Fruit fly (Drosophila melanogaster): ENCODE data around the gene rdgA.

dm6 chrX:9048385-9048750, 141.5 kb downstream of the rdgA start:
- no peak for TF ChIP-seq CG13123 (GFP tag; optimal IDR thresholded peaks at IDR 0.05)
- no peak for TF ChIP-seq CG10147 (GFP tag; optimal IDR thresholded peaks at IDR 0.05)
- TF ChIP-seq usp (GFP tag; optimal IDR thresholded peaks at IDR 0.05), result no peak
- no peak for TF ChIP-seq vfl (GFP tag; optimal IDR thresholded peaks at IDR 0.05)
- no peak for TF ChIP-seq CG30020 (tag; optimal IDR thresholded peaks at IDR 0.05)

Data from whole organism, embryonic.